Fruit fly (Drosophila melanogaster) whole organism, embryonic: ENCODE measurements around the gene Ptp10D.

Source experiments
- Adf1 ChIP-seq: fragments of 200-800 bp; sonication (Bioruptor generic); IDR thresholded peaks from 2 replicates; pipeline ENCODE4 v1.3.6; 2022; ENCODE audit warnings: missing biosample characterization, missing genetic modification characterization
- Aef1 ChIP-seq: fragments of 200-800 bp; sonication (Bioruptor generic); IDR thresholded peaks from 3 replicates; pipeline ENCODE4 v1.3.6; 2022; ENCODE audit warnings: missing biosample characterization, missing genetic modification characterization
- Atf3 ChIP-seq: fragments of 200-800 bp; sonication (Bioruptor generic); optimal IDR thresholded peaks from 3 replicates; lab custom pipeline; 2016; ENCODE audit warnings: missing biosample characterization, missing genetic modification characterization
- CG10209 ChIP-seq: fragments of 200-800 bp; sonication (Bioruptor generic); optimal IDR thresholded peaks from 3 replicates; lab custom pipeline; 2017; ENCODE audit warnings: missing biosample characterization, mild to moderate bottlenecking, missing genetic modification characterization, missing genetic modification reagents
- CG1024 ChIP-seq: fragments of 200-800 bp; sonication (Bioruptor generic); IDR thresholded peaks from 2 replicates; pipeline ENCODE4 v1.3.6; 2022; ENCODE audit warnings: missing biosample characterization, missing genetic modification characterization
- CG11456 ChIP-seq: fragments of 200-800 bp; sonication (Bioruptor generic); IDR thresholded peaks from 3 replicates; pipeline ENCODE4 v1.3.6; 2022; ENCODE audit warnings: missing biosample characterization, missing genetic modification characterization
- CG11695 ChIP-seq: fragments of 200-800 bp; sonication (Bioruptor generic); IDR thresholded peaks from 3 replicates; pipeline ENCODE4 v1.3.6; 2022; ENCODE audit warnings: missing biosample characterization, missing genetic modification characterization
- CG12744 ChIP-seq: fragments of 200-800 bp; sonication (Bioruptor generic); optimal IDR thresholded peaks from 2 replicates; lab custom pipeline; 2016; ENCODE audit warnings: missing biosample characterization, missing genetic modification characterization
- CG14014 ChIP-seq: fragments of 200-800 bp; sonication (Bioruptor generic); IDR thresholded peaks from 2 replicates; pipeline ENCODE4 v1.3.6; 2022; ENCODE audit warnings: missing biosample characterization, missing genetic modification characterization
- CG14441 ChIP-seq: fragments of 200-800 bp; sonication (Bioruptor generic); IDR thresholded peaks from 2 replicates; pipeline ENCODE4 v1.3.6; 2022; ENCODE audit warnings: missing biosample characterization, missing genetic modification characterization
- CG15073 ChIP-seq: fragments of 200-800 bp; sonication (Bioruptor generic); optimal IDR thresholded peaks from 2 replicates; lab custom pipeline; 2016; ENCODE audit warnings: missing biosample characterization, missing genetic modification characterization
- CG15514 ChIP-seq: fragments of 200-800 bp; sonication (Bioruptor generic); optimal IDR thresholded peaks from 3 replicates; lab custom pipeline; 2017; ENCODE audit warnings: missing biosample characterization, missing genetic modification characterization, mild to moderate bottlenecking, moderate library complexity, missing genetic modification reagents
- CG16813 ChIP-seq: fragments of 200-800 bp; sonication (Bioruptor generic); IDR thresholded peaks from 3 replicates; pipeline ENCODE4 v1.3.6; 2022; ENCODE audit warnings: missing biosample characterization, missing genetic modification characterization; ENCODE audit not compliant: partially characterized antibody
- CG17568 ChIP-seq: fragments of 200-800 bp; sonication (Bioruptor generic); optimal IDR thresholded peaks from 2 replicates; lab custom pipeline; 2018; ENCODE audit warnings: missing biosample characterization, mild to moderate bottlenecking, missing genetic modification characterization, moderate library complexity
- CG3065 ChIP-seq: fragments of 200-800 bp; sonication (Bioruptor generic); optimal IDR thresholded peaks from 2 replicates; lab custom pipeline; 2016; ENCODE audit warnings: missing biosample characterization, missing genetic modification characterization
- CG31441 ChIP-seq: fragments of 200-800 bp; sonication (Bioruptor generic); IDR thresholded peaks from 2 replicates; pipeline ENCODE4 v1.3.6; 2022; ENCODE audit warnings: missing biosample characterization, missing genetic modification characterization
- CG32772 ChIP-seq: fragments of 200-800 bp; sonication (Bioruptor generic); IDR thresholded peaks from 2 replicates; pipeline ENCODE4 v1.3.6; 2022; ENCODE audit warnings: missing biosample characterization, missing genetic modification characterization
- CG34224 ChIP-seq: fragments of 200-800 bp; sonication (Bioruptor generic); IDR thresholded peaks from 3 replicates; pipeline ENCODE4 v1.3.6; 2022; ENCODE audit warnings: missing biosample characterization, missing genetic modification characterization; ENCODE audit not compliant: partially characterized antibody
- CG34422 ChIP-seq: fragments of 200-800 bp; sonication (Bioruptor generic); IDR thresholded peaks from 3 replicates; pipeline ENCODE4 v1.3.6; 2022; ENCODE audit warnings: missing biosample characterization, missing genetic modification characterization
- CG3847 ChIP-seq: fragments of 200-800 bp; sonication (Bioruptor generic); IDR thresholded peaks from 2 replicates; pipeline ENCODE4 v1.3.6; 2022; ENCODE audit warnings: missing biosample characterization, missing genetic modification characterization
- CG6813 ChIP-seq: fragments of 200-800 bp; sonication (Bioruptor generic); optimal IDR thresholded peaks from 2 replicates; lab custom pipeline; 2017; ENCODE audit warnings: missing biosample characterization, missing genetic modification characterization, mild to moderate bottlenecking, moderate library complexity, missing genetic modification reagents
- CG6854 ChIP-seq: fragments of 200-800 bp; sonication (Bioruptor generic); optimal IDR thresholded peaks from 3 replicates; lab custom pipeline; 2017; ENCODE audit warnings: missing biosample characterization, mild to moderate bottlenecking, missing genetic modification characterization
- CG7987 ChIP-seq: fragments of 200-800 bp; sonication (Bioruptor generic); optimal IDR thresholded peaks from 2 replicates; lab custom pipeline; 2018; ENCODE audit warnings: missing biosample characterization, mild to moderate bottlenecking, missing genetic modification characterization, moderate library complexity
- CG9609 ChIP-seq: fragments of 200-800 bp; sonication (Bioruptor generic); optimal IDR thresholded peaks from 3 replicates; lab custom pipeline; 2016; ENCODE audit warnings: missing biosample characterization, missing genetic modification characterization
- Chrac-16 ChIP-seq: fragments of 200-800 bp; sonication (Bioruptor generic); optimal IDR thresholded peaks from 3 replicates; lab custom pipeline; 2016; ENCODE audit warnings: missing biosample characterization, missing genetic modification characterization
- Gug ChIP-seq: fragments of 200-800 bp; sonication (Bioruptor generic); IDR thresholded peaks from 4 replicates; pipeline ENCODE4 v1.3.6; 2022; ENCODE audit warnings: missing biosample characterization, missing genetic modification characterization
- HHEX ChIP-seq: fragments of 200-800 bp; sonication (Bioruptor generic); optimal IDR thresholded peaks from 3 replicates; lab custom pipeline; 2017; ENCODE audit warnings: missing biosample characterization, mild to moderate bottlenecking, missing genetic modification characterization, missing genetic modification reagents
- Med ChIP-seq: fragments of 200-800 bp; sonication (Bioruptor generic); peaks from one replicate; lab custom pipeline; 2016; ENCODE audit warnings: missing biosample characterization, missing genetic modification characterization, mild to moderate bottlenecking, inconsistent platforms, moderate library complexity
- Mrtf ChIP-seq: fragments of 200-800 bp; sonication (Bioruptor generic); IDR thresholded peaks from 3 replicates; pipeline ENCODE4 v1.3.6; 2022; ENCODE audit warnings: missing biosample characterization, missing genetic modification characterization
- Six4 ChIP-seq: fragments of 200-800 bp; sonication (Bioruptor generic); optimal IDR thresholded peaks from 2 replicates; lab custom pipeline; 2016; ENCODE audit warnings: missing biosample characterization, missing genetic modification characterization
- Sry-δ ChIP-seq: fragments of 200-800 bp; sonication (Bioruptor generic); optimal IDR thresholded peaks from 2 replicates; lab custom pipeline; 2016; ENCODE audit warnings: missing biosample characterization, missing genetic modification characterization
- YL-1 ChIP-seq: fragments of 200-800 bp; sonication (Bioruptor generic); optimal IDR thresholded peaks from 3 replicates; lab custom pipeline; 2017; ENCODE audit warnings: missing biosample characterization, mild to moderate bottlenecking, missing genetic modification characterization
- bcd ChIP-seq: fragments of 200-800 bp; sonication (Bioruptor generic); optimal IDR thresholded peaks from 2 replicates; lab custom pipeline; 2017; ENCODE audit warnings: missing biosample characterization, mild to moderate bottlenecking, missing genetic modification characterization
- cg ChIP-seq: fragments of 200-800 bp; sonication (Bioruptor generic); optimal IDR thresholded peaks from 3 replicates; lab custom pipeline; 2019; ENCODE audit warnings: missing biosample characterization, mild to moderate bottlenecking, missing genetic modification characterization, moderate library complexity
- chif ChIP-seq, 2 experiments: fragments of 200-800 bp; sonication (Bioruptor generic); optimal IDR thresholded peaks; 3 replicates each; lab custom pipeline; 2016; ENCODE audit warnings: missing biosample characterization in 2 of 2, missing genetic modification characterization in 2 of 2
- chn ChIP-seq: fragments of 200-800 bp; sonication (Bioruptor generic); optimal IDR thresholded peaks from 2 replicates; lab custom pipeline; 2016; ENCODE audit warnings: missing biosample characterization, missing genetic modification characterization
- crp ChIP-seq, 2 experiments: fragments of 200-800 bp; sonication (Bioruptor generic); optimal IDR thresholded peaks; 2 replicates in 1 of 2; 3 replicates in 1 of 2; lab custom pipeline; 2017; ENCODE audit warnings: missing biosample characterization in 2 of 2, missing genetic modification characterization in 2 of 2, mild to moderate bottlenecking in 1 of 2, moderate library complexity in 1 of 2
- dimm ChIP-seq: fragments of 200-800 bp; sonication (Bioruptor generic); IDR thresholded peaks from 2 replicates; pipeline ENCODE4 v1.3.6; 2022; ENCODE audit warnings: missing biosample characterization, missing genetic modification characterization
- dmrt99B ChIP-seq: fragments of 200-800 bp; sonication (Bioruptor generic); optimal IDR thresholded peaks from 2 replicates; lab custom pipeline; 2018; ENCODE audit warnings: missing biosample characterization, mild to moderate bottlenecking, missing genetic modification characterization, moderate library complexity
- eyg ChIP-seq: fragments of 200-800 bp; sonication (Bioruptor generic); optimal IDR thresholded peaks from 3 replicates; lab custom pipeline; 2016; ENCODE audit warnings: missing biosample characterization, missing genetic modification characterization
- fu2 ChIP-seq: fragments of 200-800 bp; sonication (Bioruptor generic); optimal IDR thresholded peaks from 2 replicates; lab custom pipeline; 2016; ENCODE audit warnings: missing biosample characterization, missing genetic modification characterization
- hkb ChIP-seq, 2 experiments: fragments of 200-800 bp in 1 of 2; fragments of >200 bp in 1 of 2; sonication (Bioruptor generic) in 1 of 2; IDR thresholded peaks in 1 of 2; optimal IDR thresholded peaks in 1 of 2; 2 replicates each; pipeline versions ENCODE4 v1.3.6 to Lab custom; 2017 to 2022; ENCODE audit warnings: missing biosample characterization in 1 of 2, missing genetic modification characterization in 1 of 2
- nerfin-2 ChIP-seq: fragments of 200-800 bp; sonication (Bioruptor generic); IDR thresholded peaks from 2 replicates; pipeline ENCODE4 v1.3.6; 2022; ENCODE audit warnings: missing biosample characterization, missing genetic modification characterization; ENCODE audit not compliant: partially characterized antibody
- nmo ChIP-seq: fragments of 200-800 bp; sonication (Bioruptor generic); optimal IDR thresholded peaks from 2 replicates; lab custom pipeline; 2018; ENCODE audit warnings: missing biosample characterization, mild to moderate bottlenecking, missing genetic modification characterization, moderate library complexity
- p53 ChIP-seq: fragments of 200-800 bp; sonication (Bioruptor generic); optimal IDR thresholded peaks from 2 replicates; lab custom pipeline; 2016; ENCODE audit warnings: missing biosample characterization, missing genetic modification characterization
- pfk ChIP-seq: fragments of 200-800 bp; sonication (Bioruptor generic); optimal IDR thresholded peaks from 2 replicates; lab custom pipeline; 2018; ENCODE audit warnings: missing biosample characterization, mild to moderate bottlenecking, missing genetic modification characterization, moderate library complexity
- sisA ChIP-seq: fragments of 200-800 bp; sonication (Bioruptor generic); IDR thresholded peaks from 2 replicates; pipeline ENCODE4 v1.3.6; 2022; ENCODE audit warnings: missing biosample characterization, missing genetic modification characterization
- slbo ChIP-seq: fragments of 200-800 bp; sonication (Bioruptor generic); IDR thresholded peaks from 2 replicates; pipeline ENCODE4 v1.3.6; 2022; ENCODE audit warnings: missing biosample characterization, missing genetic modification characterization
- tx ChIP-seq: fragments of 200-800 bp; sonication (Bioruptor generic); optimal IDR thresholded peaks from 2 replicates; lab custom pipeline; 2016; ENCODE audit warnings: missing biosample characterization, missing genetic modification characterization
- unpg ChIP-seq: fragments of 200-800 bp; sonication (Bioruptor generic); optimal IDR thresholded peaks from 3 replicates; lab custom pipeline; 2018; ENCODE audit warnings: missing biosample characterization, mild to moderate bottlenecking, missing genetic modification characterization, moderate library complexity

Gene Ptp10D

DNA sequence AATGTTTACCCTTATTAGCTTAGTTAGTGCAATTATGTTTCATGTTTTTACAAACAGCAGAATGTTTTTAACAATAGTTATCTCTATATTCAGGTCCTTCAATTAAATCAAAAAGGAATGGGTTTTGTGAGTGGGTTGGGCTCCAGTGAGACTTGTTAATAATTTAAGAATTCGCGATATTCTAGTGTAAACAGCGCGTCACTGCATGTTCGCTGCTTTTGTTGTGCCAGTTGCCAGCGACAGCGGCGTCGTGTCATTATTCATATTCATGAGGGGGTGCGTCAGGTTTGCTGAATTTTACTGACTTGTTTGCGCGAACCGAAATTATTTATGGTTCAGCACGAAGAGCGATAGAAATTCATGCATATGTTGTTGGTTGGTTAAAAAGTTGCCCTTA is 93.4 kb downstream of the Ptp10D start, which contains the start of gene Amun (continued):
- TF ChIP-seq nerfin-2 (GFP tag; lab: Robert Waterston, UW), result no peak
- TF ChIP-seq Med (GFP tag; lab: Kevin White, UChicago), result peak; percentile 75
- TF ChIP-seq CG15073 (GFP tag; lab: Kevin White, UChicago), result no peak
- TF ChIP-seq dmrt99B, result no peak
- TF ChIP-seq CG14441, result peak; percentile 50
- TF ChIP-seq CG15514 (GFP tag; lab: Kevin White, UChicago), result peak; percentile 39
- TF ChIP-seq CG6813 (GFP tag; lab: Kevin White, UChicago), result peak; percentile 44
- TF ChIP-seq Adf1, result no peak
- peak; percentile 15 for TF ChIP-seq fu2
- TF ChIP-seq unpg, result no peak
- no peak for TF ChIP-seq CG9609 (GFP tag; lab: Kevin White, UChicago)
- no peak for TF ChIP-seq CG32772 (GFP tag; lab: Robert Waterston, UW)
- peak; percentile 5; the same call in 1 of the 2 replicates for TF ChIP-seq sisA (GFP tag; lab: Robert Waterston, UW)
- no peak for TF ChIP-seq CG16813
- TF ChIP-seq chif (GFP tag; optimal IDR thresholded peaks at IDR 0.05; lab: Kevin White, UChicago), result no peak
- TF ChIP-seq CG31441 (GFP tag; lab: Robert Waterston, UW), result no peak
- TF ChIP-seq tx, result no peak
- TF ChIP-seq eyg (GFP tag; lab: Kevin White, UChicago), result no peak
- no peak for TF ChIP-seq CG6854 (GFP tag; lab: Kevin White, UChicago)
- no peak for TF ChIP-seq CG7987 (GFP tag; lab: Kevin White, UChicago)
- no peak for TF ChIP-seq hkb (optimal IDR thresholded peaks at IDR 0.05; lab: Kevin White, UChicago)
- no peak for TF ChIP-seq hkb (GFP tag; IDR thresholded peaks at IDR 0.05; lab: Robert Waterston, UW)
- no peak for TF ChIP-seq cg
- TF ChIP-seq Gug, result peak; percentile 72; the same call in 3 of the 4 replicates
- no peak for TF ChIP-seq YL-1 (GFP tag; lab: Kevin White, UChicago)
- no peak for TF ChIP-seq bcd (GFP tag; lab: Kevin White, UChicago)
- TF ChIP-seq Chrac-16, result no peak
- no peak for TF ChIP-seq CG17568 (GFP tag; lab: Kevin White, UChicago)
- no peak for TF ChIP-seq CG3065 (GFP tag; lab: Kevin White, UChicago)
- 0 out of 3 replicates have a peak, but pooled peaks have one; percentile 17 for TF ChIP-seq CG34422
- TF ChIP-seq CG1024 (GFP tag; lab: Robert Waterston, UW), result no peak
- TF ChIP-seq Six4, result no peak
- no peak for TF ChIP-seq chn (GFP tag; lab: Kevin White, UChicago)
- no peak for TF ChIP-seq Sry-δ (GFP tag; lab: Kevin White, UChicago)
- TF ChIP-seq CG12744 (GFP tag; lab: Kevin White, UChicago), result peak; percentile 35
- peak; percentile 13 for TF ChIP-seq HHEX (GFP tag; lab: Kevin White, UChicago)
- peak; percentile 58; the same call in 2 of the 3 replicates for TF ChIP-seq Mrtf (GFP tag; lab: Robert Waterston, UW)
- TF ChIP-seq CG11456 (GFP tag; lab: Robert Waterston, UW), result peak; percentile 79; the same call in 2 of the 3 replicates
- TF ChIP-seq CG11695, result no peak
- no peak; the same call in 1 of the 2 replicates for TF ChIP-seq CG14014 (GFP tag; lab: Robert Waterston, UW)
- TF ChIP-seq CG10209 (GFP tag; lab: Kevin White, UChicago), result no peak
- no peak for TF ChIP-seq nmo
- no peak for TF ChIP-seq CG34224 (GFP tag; lab: Robert Waterston, UW)
- peak; percentile 81 for TF ChIP-seq slbo
- TF ChIP-seq pfk (GFP tag; lab: Kevin White, UChicago), result no peak
- peak; percentile 2 for TF ChIP-seq Atf3 (GFP tag; lab: Kevin White, UChicago)
- TF ChIP-seq dimm (GFP tag; lab: Robert Waterston, UW), result no peak
- TF ChIP-seq p53 (GFP tag; lab: Kevin White, UChicago), result peak; percentile 56
- TF ChIP-seq Aef1 (GFP tag; lab: Robert Waterston, UW), result peak; percentile 21; the same call in 1 of the 3 replicates
- no peak for TF ChIP-seq crp (GFP tag; optimal IDR thresholded peaks at IDR 0.05; lab: Kevin White, UChicago)
- 0 out of 2 replicates have a peak, but pooled peaks have one; percentile 13 for TF ChIP-seq CG3847
